Worm (Caenorhabditis elegans) whole organism, mixed stage, embryonic: Measurements from ENCODE around the gene frg-1.
A peak's percentile ranks its signal among the peaks of the same experiment; 100 is the strongest.

Source experiments
- M03D4.4 ChIP-seq: sonication (generic microtip); optimal IDR thresholded peaks from 2 replicates; lab custom pipeline; 2017; ENCODE audit warnings: mild to moderate bottlenecking, missing genetic modification characterization, missing compliant biosample characterization
- bed-3 ChIP-seq: fragments of 200-800 bp; sonication (Bioruptor generic); optimal IDR thresholded peaks from 3 replicates; lab custom pipeline; 2018; ENCODE audit warnings: mild to moderate bottlenecking, missing genetic modification characterization, moderate library complexity, missing compliant biosample characterization
- blmp-1 ChIP-seq: fragments of 150-350 bp; optimal IDR thresholded peaks from 2 replicates; lab custom pipeline; 2014; ENCODE audit warnings: missing biosample characterization, missing genetic modification characterization
- ceh-39 ChIP-seq: fragments of 150-350 bp; optimal IDR thresholded peaks from 2 replicates; lab custom pipeline; 2014; ENCODE audit warnings: missing biosample characterization, missing genetic modification characterization
- ceh-43 ChIP-seq: fragments of 200-800 bp; sonication (Bioruptor generic); optimal IDR thresholded peaks from 2 replicates; lab custom pipeline; 2018; ENCODE audit warnings: mild to moderate bottlenecking, missing genetic modification characterization, moderate library complexity, missing compliant biosample characterization
- ceh-83 ChIP-seq: fragments of 200-800 bp; sonication (Bioruptor generic); optimal IDR thresholded peaks from 2 replicates; lab custom pipeline; 2018; ENCODE audit warnings: mild to moderate bottlenecking, missing genetic modification characterization, missing compliant biosample characterization
- ces-1 ChIP-seq: fragments of 150-350 bp; optimal IDR thresholded peaks from 2 replicates; lab custom pipeline; 2014; ENCODE audit warnings: missing biosample characterization, missing genetic modification reagents, missing genetic modification characterization
- cnd-1 ChIP-seq: fragments of 200-800 bp; sonication (Bioruptor generic); optimal IDR thresholded peaks from 2 replicates; lab custom pipeline; 2018; ENCODE audit warnings: mild to moderate bottlenecking, missing genetic modification characterization, missing compliant biosample characterization
- drap-1 ChIP-seq: fragments of 200-800 bp; sonication (Bioruptor generic); optimal IDR thresholded peaks from 3 replicates; lab custom pipeline; 2018; ENCODE audit warnings: mild to moderate bottlenecking, missing genetic modification characterization, missing compliant biosample characterization
- elt-1 ChIP-seq: sonication (generic microtip); optimal IDR thresholded peaks from 2 replicates; lab custom pipeline; 2017; ENCODE audit warnings: missing genetic modification characterization, mild to moderate bottlenecking, missing compliant biosample characterization, antibody characterized with exemption, moderate library complexity, borderline replicate concordance; ENCODE audit not compliant: insufficient read depth
- elt-3 ChIP-seq: fragments of 150-350 bp; optimal IDR thresholded peaks from 2 replicates; lab custom pipeline; 2014; ENCODE audit warnings: missing biosample characterization, missing genetic modification characterization
- flh-1 ChIP-seq: fragments of 200-800 bp; sonication (Bioruptor generic); optimal IDR thresholded peaks from 2 replicates; lab custom pipeline; 2018; ENCODE audit warnings: mild to moderate bottlenecking, missing genetic modification characterization, moderate library complexity, missing compliant biosample characterization
- ham-2 ChIP-seq: fragments of 200-800 bp; sonication (Bioruptor generic); optimal IDR thresholded peaks from 2 replicates; lab custom pipeline; 2018; ENCODE audit warnings: mild to moderate bottlenecking, missing genetic modification characterization, missing compliant biosample characterization
- lin-13 ChIP-seq: fragments of 150-350 bp; optimal IDR thresholded peaks from 2 replicates; lab custom pipeline; 2014; ENCODE audit warnings: missing biosample characterization, missing genetic modification characterization
- lin-32 ChIP-seq: fragments of 200-800 bp; sonication (Bioruptor generic); optimal IDR thresholded peaks from 2 replicates; lab custom pipeline; 2018; ENCODE audit warnings: mild to moderate bottlenecking, missing genetic modification characterization, missing compliant biosample characterization
- lsy-2 ChIP-seq: fragments of 150-350 bp; optimal IDR thresholded peaks from 2 replicates; lab custom pipeline; 2014; ENCODE audit warnings: missing biosample characterization, missing genetic modification characterization
- mab-5 ChIP-seq: fragments of 150-350 bp; optimal IDR thresholded peaks from 2 replicates; lab custom pipeline; 2014; ENCODE audit warnings: missing biosample characterization, missing genetic modification characterization
- mep-1 ChIP-seq: fragments of 150-350 bp; optimal IDR thresholded peaks from 2 replicates; lab custom pipeline; 2017; ENCODE audit warnings: missing biosample characterization, missing genetic modification reagents, missing genetic modification characterization, inconsistent platforms
- mls-2 ChIP-seq: sonication (generic microtip); optimal IDR thresholded peaks from 2 replicates; lab custom pipeline; 2016; ENCODE audit warnings: mild to moderate bottlenecking, missing genetic modification characterization, moderate library complexity, missing compliant biosample characterization
- nhr-12 ChIP-seq: fragments of 150-350 bp; optimal IDR thresholded peaks from 2 replicates; lab custom pipeline; 2014; ENCODE audit warnings: missing biosample characterization, missing genetic modification characterization
- nhr-2 ChIP-seq: fragments of 150-350 bp; optimal IDR thresholded peaks from 2 replicates; lab custom pipeline; 2014; ENCODE audit warnings: missing biosample characterization, missing genetic modification characterization
- nhr-237 ChIP-seq: fragments of 150-350 bp; optimal IDR thresholded peaks from 2 replicates; lab custom pipeline; 2014; ENCODE audit warnings: missing biosample characterization, missing genetic modification characterization
- nhr-28 ChIP-seq: fragments of 150-350 bp; optimal IDR thresholded peaks from 2 replicates; lab custom pipeline; 2014; ENCODE audit warnings: missing biosample characterization, missing genetic modification characterization
- nhr-76 ChIP-seq: sonication (generic microtip); optimal IDR thresholded peaks from 2 replicates; lab custom pipeline; 2017; ENCODE audit warnings: missing biosample characterization, missing genetic modification characterization
- pha-4 ChIP-seq: fragments of 150-350 bp; optimal IDR thresholded peaks from 2 replicates; lab custom pipeline; 2018; ENCODE audit warnings: missing biosample characterization, missing genetic modification reagents, missing genetic modification characterization
- sem-2 ChIP-seq: fragments of 200-800 bp; sonication (Bioruptor generic); optimal IDR thresholded peaks from 2 replicates; lab custom pipeline; 2018; ENCODE audit warnings: mild to moderate bottlenecking, missing genetic modification characterization, missing compliant biosample characterization
- snpc-4 ChIP-seq: fragments of 150-350 bp; optimal IDR thresholded peaks from 2 replicates; lab custom pipeline; 2014; ENCODE audit warnings: missing biosample characterization, missing genetic modification characterization
- sptf-1 ChIP-seq: sonication (generic microtip); optimal IDR thresholded peaks from 2 replicates; lab custom pipeline; 2017; ENCODE audit warnings: mild to moderate bottlenecking, missing genetic modification characterization, moderate library complexity, missing compliant biosample characterization
- tbx-8 ChIP-seq: fragments of 200-800 bp; sonication (Bioruptor generic); optimal IDR thresholded peaks from 2 replicates; lab custom pipeline; 2018; ENCODE audit warnings: mild to moderate bottlenecking, missing genetic modification characterization, moderate library complexity, missing compliant biosample characterization
- unc-120 ChIP-seq: sonication (generic microtip); optimal IDR thresholded peaks from 2 replicates; lab custom pipeline; 2017; ENCODE audit warnings: missing genetic modification characterization, missing compliant biosample characterization; ENCODE audit not compliant: poor library complexity, severe bottlenecking
- unc-39 ChIP-seq: fragments of 150-350 bp; optimal IDR thresholded peaks from 2 replicates; lab custom pipeline; 2014; ENCODE audit warnings: missing biosample characterization, missing genetic modification characterization
- unc-62 ChIP-seq: fragments of 150-350 bp; optimal IDR thresholded peaks from 2 replicates; lab custom pipeline; 2014; ENCODE audit warnings: missing biosample characterization, missing genetic modification reagents, missing genetic modification characterization
- zip-8 ChIP-seq: fragments of 150-350 bp; optimal IDR thresholded peaks from 2 replicates; lab custom pipeline; 2014; ENCODE audit warnings: missing biosample characterization, missing genetic modification characterization
- ztf-11 ChIP-seq: fragments of 150-350 bp; optimal IDR thresholded peaks from 2 replicates; lab custom pipeline; 2014; ENCODE audit warnings: missing biosample characterization, missing genetic modification characterization

frg-1 gene

ce11 chrIII:12931786-12932427 is 47.1 kb upstream of the frg-1 start, which contains the start of gene rbm-7:
rbm-7 (minus strand) TSS chrIII:12931867.
- TF ChIP-seq nhr-12 (tag; lab: Kevin White, UChicago) (no peak), cnd-1 (no peak), flh-1 (GFP tag; lab: Kevin White, UChicago) (no peak), sptf-1 (tag; lab: Kevin White, UChicago) (peak; percentile 15), lin-32 (GFP tag; lab: Kevin White, UChicago) (no peak), ham-2 (no peak), M03D4.4 (no peak), lsy-2 (tag; lab: Kevin White, UChicago) (peak; percentile 53), ceh-43 (GFP tag; lab: Kevin White, UChicago) (no peak), unc-39 (tag; lab: Kevin White, UChicago) (no peak), ces-1 (GFP tag; lab: Kevin White, UChicago) (no peak), elt-1 (tag; lab: Kevin White, UChicago) (no peak), elt-3 (tag; lab: Kevin White, UChicago) (no peak), ceh-39 (tag; lab: Kevin White, UChicago) (no peak), unc-120 (tag; lab: Kevin White, UChicago) (peak; percentile 77), lin-13 (tag; lab: Kevin White, UChicago) (peak; percentile 79), tbx-8 (GFP tag; lab: Kevin White, UChicago) (no peak), nhr-76 (tag; lab: Kevin White, UChicago) (no peak), nhr-2 (tag; lab: Kevin White, UChicago) (no peak), pha-4 (tag; lab: Kevin White, UChicago) (peak; percentile 42), unc-62 (GFP tag; lab: Kevin White, UChicago) (no peak), blmp-1 (no peak), sem-2 (no peak), bed-3 (no peak), mep-1 (peak; percentile 79), drap-1 (GFP tag; lab: Kevin White, UChicago) (no peak), nhr-237 (tag; lab: Kevin White, UChicago) (peak; percentile 19), mls-2 (tag; lab: Kevin White, UChicago) (no peak), mab-5 (no peak), ztf-11 (no peak)

ce11 chrIII:12932776-12933175 is 46.2 kb upstream of the frg-1 start:
- no peak for TF ChIP-seq snpc-4 (tag; lab: Kevin White, UChicago)
- TF ChIP-seq elt-1 (tag; lab: Kevin White, UChicago): no peak
- no peak for TF ChIP-seq ceh-43 (GFP tag; lab: Kevin White, UChicago)
- TF ChIP-seq unc-62 (GFP tag; lab: Kevin White, UChicago): no peak
- no peak for TF ChIP-seq ceh-83 (GFP tag; lab: Kevin White, UChicago)
- TF ChIP-seq lsy-2 (tag; lab: Kevin White, UChicago): no peak
- no peak for TF ChIP-seq cnd-1
- TF ChIP-seq mab-5: no peak

ce11 chrIII:12934417-12934816 is 44.5 kb upstream of the frg-1 start, which contains the start of gene epg-3:
epg-3 (plus strand) TSS chrIII:12934717.
- no peak for TF ChIP-seq pha-4 (tag; lab: Kevin White, UChicago)
- TF ChIP-seq elt-3 (tag; lab: Kevin White, UChicago): no peak
- no peak for TF ChIP-seq cnd-1
- TF ChIP-seq blmp-1: no peak
- no peak for TF ChIP-seq mab-5
- no peak for TF ChIP-seq sem-2
- TF ChIP-seq lsy-2 (tag; lab: Kevin White, UChicago): no peak
- TF ChIP-seq nhr-28 (tag; lab: Kevin White, UChicago): no peak
- no peak for TF ChIP-seq ceh-43 (GFP tag; lab: Kevin White, UChicago)
- no peak for TF ChIP-seq flh-1 (GFP tag; lab: Kevin White, UChicago)
- no peak for TF ChIP-seq unc-120 (tag; lab: Kevin White, UChicago)
- no peak for TF ChIP-seq sptf-1 (tag; lab: Kevin White, UChicago)
- no peak for TF ChIP-seq ham-2
- no peak for TF ChIP-seq zip-8 (tag; lab: Kevin White, UChicago)
